Worm (Caenorhabditis elegans): Measurements from ENCODE around the gene srp-8.

ce11 chrV:8188421-8188820 lies 4.9 kb downstream of the srp-8 start, which contains the start of gene F20D6.15:
- TF ChIP-seq ama-1 (optimal IDR thresholded peaks at IDR 0.05), result no peak
- no peak for TF ChIP-seq tbx-37 (GFP tag; conservative IDR thresholded peaks at IDR 0.05)
- TF ChIP-seq sea-1 (GFP tag; conservative IDR thresholded peaks at IDR 0.05), result no peak
- TF ChIP-seq scrt-1 (GFP tag; IDR thresholded peaks at IDR 0.05), result no peak
- TF ChIP-seq ceh-13 (GFP tag; optimal IDR thresholded peaks at IDR 0.05), result no peak
- no peak for TF ChIP-seq hmbx-1 (tag; optimal IDR thresholded peaks at IDR 0.05)
- TF ChIP-seq flt-1 (GFP tag; IDR thresholded peaks at IDR 0.05), result no peak
- TF ChIP-seq B0310.2 (tag; optimal IDR thresholded peaks at IDR 0.05), result no peak
- TF ChIP-seq ets-7 (tag; optimal IDR thresholded peaks at IDR 0.05), result no peak
- TF ChIP-seq tbx-11 (GFP tag; IDR thresholded peaks at IDR 0.05), result no peak
- TF ChIP-seq hnd-1 (tag; optimal IDR thresholded peaks at IDR 0.05), result no peak
- TF ChIP-seq ceh-36 (tag; optimal IDR thresholded peaks at IDR 0.05), result no peak
- TF ChIP-seq F13C5.2 (tag; optimal IDR thresholded peaks at IDR 0.05), result no peak
- TF ChIP-seq pes-1 (GFP tag; IDR thresholded peaks at IDR 0.05), result no peak

Data from whole organism, early embryonic.